Worm (Caenorhabditis elegans) whole organism, dauer: Measurements from ENCODE around the gene B0244.5.

Experiments used
- unc-62 ChIP-seq: sonication (generic microtip); optimal IDR thresholded peaks from 2 replicates; lab custom pipeline; 2017; ENCODE audit warnings: missing biosample characterization, missing genetic modification reagents, missing genetic modification characterization

B0244.5 gene

ce11 chrIII:5714984-5715454 lies 29.7 kb upstream of the B0244.5 start:
- TF ChIP-seq unc-62 (GFP tag; lab: Kevin White, UChicago) = no peak

- TF ChIP-seq unc-62 (GFP tag; lab: Kevin White, UChicago) = no peak
Observed at ce11 chrIII:5715467-5715866, 29.2 kb upstream of the B0244.5 start.

- no peak for TF ChIP-seq unc-62 (GFP tag; lab: Kevin White, UChicago)
Observed at ce11 chrIII:5717173-5717748, 27.4 kb upstream of the B0244.5 start.

ce11 chrIII:5718385-5718784 lies 26.3 kb upstream of the B0244.5 start:
- TF ChIP-seq unc-62 (GFP tag; lab: Kevin White, UChicago) = no peak

ce11 chrIII:5719105-5719831 lies 25.4 kb upstream of the B0244.5 start:
- TF ChIP-seq unc-62 (GFP tag; lab: Kevin White, UChicago) = no peak

ce11 chrIII:5719832-5720194 lies 24.9 kb upstream of the B0244.5 start:
- no peak for TF ChIP-seq unc-62 (GFP tag; lab: Kevin White, UChicago)

ce11 chrIII:5720266-5721019 lies 24.2 kb upstream of the B0244.5 start:
- no peak for TF ChIP-seq unc-62 (GFP tag; lab: Kevin White, UChicago)

- no peak for TF ChIP-seq unc-62 (GFP tag; lab: Kevin White, UChicago)
Observed at ce11 chrIII:5721488-5721887, 23.2 kb upstream of the B0244.5 start.

ce11 chrIII:5721888-5722287 lies 22.8 kb upstream of the B0244.5 start:
- no peak for TF ChIP-seq unc-62 (GFP tag; lab: Kevin White, UChicago)

ce11 chrIII:5722550-5722949 lies 22.1 kb upstream of the B0244.5 start, which contains the start of gene wrm-1:
Gene wrm-1, plus strand, starts transcription at chrIII:5722850.
- no peak for TF ChIP-seq unc-62 (GFP tag; lab: Kevin White, UChicago)

- TF ChIP-seq unc-62 (GFP tag; lab: Kevin White, UChicago) = no peak
Observed at ce11 chrIII:5727827-5728226, 16.9 kb upstream of the B0244.5 start, which contains the start of gene egg-1. Gene egg-1, plus strand, starts transcription at chrIII:5728180.

ce11 chrIII:5729367-5729766 lies 15.3 kb upstream of the B0244.5 start:
- no peak for TF ChIP-seq unc-62 (GFP tag; lab: Kevin White, UChicago)

- no peak for TF ChIP-seq unc-62 (GFP tag; lab: Kevin White, UChicago)
Observed at ce11 chrIII:5730041-5730440, 14.6 kb upstream of the B0244.5 start.

ce11 chrIII:5730980-5731636 lies 13.6 kb upstream of the B0244.5 start, which contains the start of the genes B0244.9 and B0244.7:
Gene B0244.9, minus strand, starts transcription at chrIII:5731030.
Gene B0244.7, plus strand, starts transcription at chrIII:5731501.
- TF ChIP-seq unc-62 (GFP tag; lab: Kevin White, UChicago) = no peak

- no peak for TF ChIP-seq unc-62 (GFP tag; lab: Kevin White, UChicago)
Observed at ce11 chrIII:5732925-5733324, 11.8 kb upstream of the B0244.5 start, which contains the start of gene B0244.17. Gene B0244.17, plus strand, starts transcription at chrIII:5733225.
